Fruit fly (Drosophila melanogaster): ENCODE measurements around the gene ebd2.

ebd2 gene

dm6 chr3L:21348983-21349432 lies at the start of gene ebd2:
Gene ebd2, minus strand, starts transcription at chr3L:21349288.
- TF ChIP-seq CG8478 (optimal IDR thresholded peaks at IDR 0.05) (no peak), CTCF (optimal IDR thresholded peaks at IDR 0.05) (no peak)

dm6 chr3L:21398156-21398555 lies 49.1 kb upstream of the ebd2 start:
- TF ChIP-seq CG8478 (optimal IDR thresholded peaks at IDR 0.05) (no peak), CTCF (optimal IDR thresholded peaks at IDR 0.05) (no peak)

dm6 chr3L:21390431-21390830 lies 41.3 kb upstream of the ebd2 start:
- no peak for TF ChIP-seq CTCF (optimal IDR thresholded peaks at IDR 0.05)
- TF ChIP-seq CG8478 (optimal IDR thresholded peaks at IDR 0.05), result no peak

- TF ChIP-seq CG8478 (optimal IDR thresholded peaks at IDR 0.05), result no peak
- TF ChIP-seq CTCF (optimal IDR thresholded peaks at IDR 0.05), result no peak
Observed at dm6 chr3L:21389758-21390157, 40.7 kb upstream of the ebd2 start.

dm6 chr3L:21388824-21389223 lies 39.7 kb upstream of the ebd2 start:
- TF ChIP-seq CG8478 (optimal IDR thresholded peaks at IDR 0.05) (no peak), CTCF (optimal IDR thresholded peaks at IDR 0.05) (no peak)

dm6 chr3L:21386917-21387316 lies 37.8 kb upstream of the ebd2 start:
- TF ChIP-seq CG8478 (optimal IDR thresholded peaks at IDR 0.05), result no peak
- no peak for TF ChIP-seq CTCF (optimal IDR thresholded peaks at IDR 0.05)

dm6 chr3L:21385699-21386098 lies 36.6 kb upstream of the ebd2 start:
- no peak for TF ChIP-seq CTCF (optimal IDR thresholded peaks at IDR 0.05)

dm6 chr3L:21383440-21383839 lies 34.4 kb upstream of the ebd2 start:
- TF ChIP-seq CTCF (optimal IDR thresholded peaks at IDR 0.05), result no peak
- no peak for TF ChIP-seq CG8478 (optimal IDR thresholded peaks at IDR 0.05)

- TF ChIP-seq CTCF (optimal IDR thresholded peaks at IDR 0.05), result no peak
Observed at dm6 chr3L:21382158-21382610, 33.1 kb upstream of the ebd2 start, which contains the start of gene rgn. Gene rgn, plus strand, starts transcription at chr3L:21382501.

dm6 chr3L:21381746-21382145 lies 32.7 kb upstream of the ebd2 start:
- TF ChIP-seq CG8478 (optimal IDR thresholded peaks at IDR 0.05), result no peak
- no peak for TF ChIP-seq CTCF (optimal IDR thresholded peaks at IDR 0.05)

dm6 chr3L:21380581-21381175 lies 31.6 kb upstream of the ebd2 start:
- no peak for TF ChIP-seq CG8478 (optimal IDR thresholded peaks at IDR 0.05)
- TF ChIP-seq CTCF (optimal IDR thresholded peaks at IDR 0.05), result no peak

- no peak for TF ChIP-seq CG8478 (optimal IDR thresholded peaks at IDR 0.05)
- TF ChIP-seq CTCF (optimal IDR thresholded peaks at IDR 0.05), result no peak
Observed at dm6 chr3L:21380126-21380525, 31.0 kb upstream of the ebd2 start.

dm6 chr3L:21371230-21371629 lies 22.1 kb upstream of the ebd2 start:
- TF ChIP-seq CG8478 (optimal IDR thresholded peaks at IDR 0.05) (no peak), CTCF (optimal IDR thresholded peaks at IDR 0.05) (no peak)

- no peak for TF ChIP-seq CTCF (optimal IDR thresholded peaks at IDR 0.05)
- no peak for TF ChIP-seq CG8478 (optimal IDR thresholded peaks at IDR 0.05)
Observed at dm6 chr3L:21363926-21364537, 14.9 kb upstream of the ebd2 start.

dm6 chr3L:21359879-21360278 lies 10.8 kb upstream of the ebd2 start, which contains the start of gene CG32440:
Gene CG32440, plus strand, starts transcription at chr3L:21360179.
- TF ChIP-seq CG8478 (optimal IDR thresholded peaks at IDR 0.05), result no peak
- no peak for TF ChIP-seq CTCF (optimal IDR thresholded peaks at IDR 0.05)

- TF ChIP-seq CTCF (optimal IDR thresholded peaks at IDR 0.05) (no peak), CG8478 (optimal IDR thresholded peaks at IDR 0.05) (no peak)
Observed at dm6 chr3L:21357383-21357782, 8.3 kb upstream of the ebd2 start, which contains the start of gene CG32437. Gene CG32437, plus strand, starts transcription at chr3L:21357683.
